Worm (Caenorhabditis elegans): ENCODE measurements around the gene eif-2Bdelta.

The eif-2Bdelta gene

DNA sequence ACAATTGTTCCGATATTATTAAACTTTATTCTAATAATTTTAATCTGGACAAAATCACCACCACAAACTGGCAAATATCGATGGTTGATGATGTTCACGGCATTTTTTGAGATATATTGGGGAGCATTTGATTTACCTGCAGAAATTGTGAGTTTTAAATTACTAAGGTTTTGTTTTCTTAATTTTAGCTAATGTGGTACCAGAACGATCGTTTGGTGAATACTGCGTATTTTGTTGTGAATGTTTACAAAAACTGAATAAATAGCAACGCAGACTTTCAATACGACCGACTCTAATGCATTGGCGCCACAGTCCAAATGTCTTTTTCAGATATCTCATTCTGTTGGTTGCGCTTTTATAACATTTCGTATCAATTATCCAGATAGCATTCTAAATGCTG is 8.1 kb downstream of the eif-2Bdelta start:
- TF ChIP-seq F55B11.4 (tag; optimal IDR thresholded peaks at IDR 0.05; ENCODE audit: borderline replicate concordance, insufficient read depth) (no peak), akir-1 (GFP tag; optimal IDR thresholded peaks at IDR 0.05) (no peak), nhr-80 (tag; optimal IDR thresholded peaks at IDR 0.05) (no peak)

DNA sequence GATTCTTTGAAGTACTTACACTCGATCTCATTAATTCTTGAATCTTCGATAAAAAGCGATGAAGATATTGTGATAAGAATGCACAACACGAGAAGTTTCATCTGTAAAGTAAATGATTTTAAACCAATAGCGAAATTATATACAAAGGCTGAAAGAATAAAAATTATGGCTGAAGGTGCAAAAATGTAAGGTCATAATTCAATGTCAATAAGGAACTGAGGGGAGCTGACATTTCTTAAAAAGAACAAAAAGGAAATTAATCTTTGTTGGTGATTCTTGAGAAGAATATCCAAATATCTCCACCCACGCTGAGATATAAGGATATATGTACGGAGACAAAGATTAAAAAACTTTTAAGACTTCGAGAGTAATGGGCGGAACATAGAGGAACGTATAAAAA is 10.5 kb downstream of the eif-2Bdelta start, which contains the start of gene C50F4.9:
TSS of gene C50F4.9 (minus strand) at position 101 of the 400 bp plus-strand sequence.
- TF ChIP-seq T26A5.8 (tag; optimal IDR thresholded peaks at IDR 0.05) (no peak), cebp-2 (GFP tag; IDR thresholded peaks at IDR 0.05) (no peak), aptf-3 (GFP tag; IDR thresholded peaks at IDR 0.05) (no peak), ztf-6 (GFP tag; IDR thresholded peaks at IDR 0.05) (no peak), lin-40 (tag; optimal IDR thresholded peaks at IDR 0.05) (no peak), F37B4.10 (GFP tag; IDR thresholded peaks at IDR 0.05) (no peak)

DNA sequence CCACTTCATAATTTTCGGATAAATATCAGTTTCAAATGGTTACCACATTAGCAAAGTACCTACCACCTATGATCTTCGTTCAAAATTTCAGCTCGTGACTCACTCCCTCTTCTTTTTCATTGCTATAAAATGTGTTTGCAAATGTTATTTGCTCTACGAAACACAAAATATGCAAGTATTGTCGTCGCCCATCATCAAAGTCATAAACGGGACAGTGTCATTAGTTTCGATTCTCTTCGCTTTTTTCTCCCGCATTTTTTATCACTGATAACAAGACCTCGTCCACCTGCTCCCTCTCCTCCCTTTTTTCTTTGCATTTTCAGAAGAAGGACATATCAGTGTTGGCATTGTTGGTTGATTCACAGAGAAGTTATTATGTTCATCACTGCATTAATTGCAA is 12.8 kb downstream of the eif-2Bdelta start, which contains the start of gene C50F4.1:
TSS of gene C50F4.1 (plus strand) at position 324 of the 400 bp plus-strand sequence.
- TF ChIP-seq dox-1 (GFP tag; IDR thresholded peaks at IDR 0.05) (no peak; the same call in 1 of the 2 replicates), nhr-80 (tag; optimal IDR thresholded peaks at IDR 0.05) (peak; percentile 95), ets-4 (GFP tag; optimal IDR thresholded peaks at IDR 0.05) (peak; percentile 37), lin-40 (tag; optimal IDR thresholded peaks at IDR 0.05) (no peak), pha-4 (tag; optimal IDR thresholded peaks at IDR 0.05) (no peak), Y79H2A.3 (GFP tag; conservative IDR thresholded peaks at IDR 0.05) (no peak), ZK185.1 (tag; optimal IDR thresholded peaks at IDR 0.05; ENCODE audit: poor library complexity, severe bottlenecking) (no peak), lir-1 (GFP tag; conservative IDR thresholded peaks at IDR 0.05) (no peak), F49E8.2 (tag; optimal IDR thresholded peaks at IDR 0.05; ENCODE audit: insufficient read depth) (no peak), ceh-27 (GFP tag; optimal IDR thresholded peaks at IDR 0.05) (no peak), egl-18 (GFP tag; IDR thresholded peaks at IDR 0.05) (no peak)

DNA sequence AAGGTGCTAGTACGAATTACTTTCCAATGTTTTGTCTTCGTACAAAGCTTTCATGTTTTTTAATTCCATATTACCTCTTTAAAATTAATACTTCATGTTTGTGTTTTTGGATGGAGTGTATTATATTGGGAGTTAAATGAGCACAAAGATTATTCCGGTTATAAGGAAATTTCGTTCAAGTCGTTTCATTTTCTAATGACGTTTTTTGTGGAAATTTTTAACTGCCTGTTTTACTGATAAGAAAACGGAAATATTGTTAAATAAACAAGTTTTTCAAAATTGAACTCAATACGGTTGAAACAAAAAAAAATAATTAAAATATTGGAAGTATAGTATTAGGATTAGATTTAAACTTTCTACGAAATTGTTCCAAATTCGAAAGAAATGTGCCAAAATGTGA is 13.7 kb downstream of the eif-2Bdelta start:
- peak; percentile 3 for TF ChIP-seq nhr-80 (tag; optimal IDR thresholded peaks at IDR 0.05)
- no peak for TF ChIP-seq cebp-1 (GFP tag; IDR thresholded peaks at IDR 0.05)
- TF ChIP-seq cebp-1 (tag; optimal IDR thresholded peaks at IDR 0.05): no peak
- no peak for TF ChIP-seq let-607 (tag; optimal IDR thresholded peaks at IDR 0.05)
- TF ChIP-seq F10E7.11 (tag; optimal IDR thresholded peaks at IDR 0.05): no peak
- TF ChIP-seq lsl-1 (GFP tag; optimal IDR thresholded peaks at IDR 0.05): no peak

DNA sequence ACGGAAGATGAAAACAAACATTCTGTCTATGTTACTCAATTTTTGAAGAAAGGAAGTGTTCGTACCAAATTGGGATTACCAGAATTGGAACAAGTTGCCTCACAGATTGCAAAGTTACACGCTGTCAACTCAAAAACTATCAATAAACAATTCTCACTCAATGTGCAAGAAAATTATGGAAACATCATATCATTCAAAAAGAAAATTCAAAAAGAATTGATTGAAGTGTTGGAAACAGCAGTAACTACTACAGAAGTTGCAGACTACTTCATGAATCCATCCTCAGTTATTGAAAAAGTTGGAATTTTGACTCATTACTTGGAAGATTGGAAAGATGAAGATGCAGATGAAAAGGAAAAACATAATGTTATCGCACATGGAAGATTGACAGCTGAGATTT is 14.4 kb downstream of the eif-2Bdelta start:
- TF ChIP-seq him-1 (tag; optimal IDR thresholded peaks at IDR 0.05) (no peak), ama-1 (optimal IDR thresholded peaks at IDR 0.05) (no peak), ama-1 (GFP tag; optimal IDR thresholded peaks at IDR 0.05) (no peak), Y53F4B.3 (GFP tag; IDR thresholded peaks at IDR 0.05) (no peak), mcd-1 (GFP tag; IDR thresholded peaks at IDR 0.05) (no peak), ztf-6 (GFP tag; IDR thresholded peaks at IDR 0.05) (no peak), egl-44 (GFP tag; IDR thresholded peaks at IDR 0.05) (no peak), madf-3 (GFP tag; IDR thresholded peaks at IDR 0.05) (no peak), ZK185.1 (tag; optimal IDR thresholded peaks at IDR 0.05; ENCODE audit: poor library complexity, severe bottlenecking) (no peak), T07F8.4 (tag; optimal IDR thresholded peaks at IDR 0.05) (no peak), lir-1 (GFP tag; conservative IDR thresholded peaks at IDR 0.05) (no peak), lin-54 (GFP tag; optimal IDR thresholded peaks at IDR 0.05) (no peak), nhr-120 (GFP tag; IDR thresholded peaks at IDR 0.05) (no peak), F57C9.4 (tag; optimal IDR thresholded peaks at IDR 0.05) (no peak)
